Fruit fly (Drosophila melanogaster) whole organism, embryonic: Measurements from ENCODE around the gene CG13457.

Experiments
- Abd-B ChIP-seq: fragments of 200-800 bp; sonication (Bioruptor generic); optimal IDR thresholded peaks from 2 replicates; lab custom pipeline; 2018; ENCODE audit warnings: missing biosample characterization, mild to moderate bottlenecking, missing genetic modification characterization, moderate library complexity
- Atf6 ChIP-seq: fragments of 200-800 bp; sonication (Bioruptor generic); IDR thresholded peaks from 2 replicates; pipeline ENCODE4 v1.3.6; 2022; ENCODE audit warnings: missing biosample characterization, missing genetic modification characterization
- BtbVII ChIP-seq: fragments of 200-800 bp; sonication (Bioruptor generic); optimal IDR thresholded peaks from 3 replicates; lab custom pipeline; 2017; ENCODE audit warnings: missing biosample characterization, mild to moderate bottlenecking, missing genetic modification characterization
- CG10147 ChIP-seq: fragments of 200-800 bp; sonication (Bioruptor generic); optimal IDR thresholded peaks from 2 replicates; lab custom pipeline; 2019; ENCODE audit warnings: missing biosample characterization, mild to moderate bottlenecking, missing genetic modification characterization, moderate library complexity
- CG10431 ChIP-seq: fragments of 200-800 bp; sonication (Bioruptor generic); optimal IDR thresholded peaks from 3 replicates; lab custom pipeline; 2018; ENCODE audit warnings: missing biosample characterization, mild to moderate bottlenecking, missing genetic modification characterization
- CG11085 ChIP-seq: fragments of 200-800 bp; sonication (Bioruptor generic); IDR thresholded peaks from 2 replicates; pipeline ENCODE4 v1.3.6; 2022; ENCODE audit warnings: missing biosample characterization, missing genetic modification characterization
- CG11398 ChIP-seq: fragments of 200-800 bp; sonication (Bioruptor generic); optimal IDR thresholded peaks from 2 replicates; lab custom pipeline; 2016; ENCODE audit warnings: missing biosample characterization, missing genetic modification characterization
- CG11504 ChIP-seq: fragments of 200-800 bp; sonication (Bioruptor generic); optimal IDR thresholded peaks from 3 replicates; lab custom pipeline; 2019; ENCODE audit warnings: missing biosample characterization, mild to moderate bottlenecking, missing genetic modification characterization, moderate library complexity
- CG1529 ChIP-seq: fragments of 200-800 bp; sonication (Bioruptor generic); optimal IDR thresholded peaks from 3 replicates; lab custom pipeline; 2018; ENCODE audit warnings: missing biosample characterization, missing genetic modification characterization
- CG17328 ChIP-seq: fragments of 200-800 bp; sonication (Bioruptor generic); IDR thresholded peaks from 2 replicates; pipeline ENCODE4 v1.3.6; 2022; ENCODE audit warnings: missing biosample characterization, missing genetic modification characterization
- CG17385 ChIP-seq: fragments of 200-800 bp; sonication (Bioruptor generic); optimal IDR thresholded peaks from 3 replicates; lab custom pipeline; 2018; ENCODE audit warnings: missing biosample characterization, mild to moderate bottlenecking, missing genetic modification characterization
- CG18011 ChIP-seq: fragments of 200-800 bp; sonication (Bioruptor generic); optimal IDR thresholded peaks from 2 replicates; lab custom pipeline; 2017; ENCODE audit warnings: missing biosample characterization, missing genetic modification characterization, mild to moderate bottlenecking, moderate library complexity, missing genotype
- CG18262 ChIP-seq: fragments of 200-800 bp; optimal IDR thresholded peaks from 3 replicates; lab custom pipeline; 2019; ENCODE audit warnings: missing biosample characterization, mild to moderate bottlenecking, missing genetic modification characterization, moderate library complexity
- CG18619 ChIP-seq: fragments of 200-800 bp; sonication (Bioruptor generic); optimal IDR thresholded peaks from 3 replicates; lab custom pipeline; 2017; ENCODE audit warnings: missing biosample characterization, mild to moderate bottlenecking, missing genetic modification characterization
- CG2120 ChIP-seq: fragments of 200-800 bp; sonication (Bioruptor generic); optimal IDR thresholded peaks from 3 replicates; lab custom pipeline; 2016; ENCODE audit warnings: missing biosample characterization, missing genetic modification characterization
- CG2678 ChIP-seq: fragments of 200-800 bp; sonication (Bioruptor generic); optimal IDR thresholded peaks from 3 replicates; lab custom pipeline; 2019; ENCODE audit warnings: missing biosample characterization, mild to moderate bottlenecking, missing genetic modification characterization, moderate library complexity
- CG30431 ChIP-seq: fragments of 200-800 bp; sonication (Bioruptor generic); optimal IDR thresholded peaks from 2 replicates; lab custom pipeline; 2017; ENCODE audit warnings: missing biosample characterization, missing genetic modification characterization
- CG33213 ChIP-seq: fragments of 200-800 bp; sonication (Bioruptor generic); optimal IDR thresholded peaks from 3 replicates; lab custom pipeline; 2016; ENCODE audit warnings: missing biosample characterization, missing genetic modification characterization
- CG3407 ChIP-seq: fragments of 200-800 bp; sonication (Bioruptor generic); optimal IDR thresholded peaks from 2 replicates; lab custom pipeline; 2018; ENCODE audit warnings: missing biosample characterization, mild to moderate bottlenecking, missing genetic modification characterization
- CG34422 ChIP-seq: fragments of 200-800 bp; sonication (Bioruptor generic); IDR thresholded peaks from 3 replicates; pipeline ENCODE4 v1.3.6; 2022; ENCODE audit warnings: missing biosample characterization, missing genetic modification characterization
- CG4820 ChIP-seq: fragments of 200-800 bp; sonication (Bioruptor generic); optimal IDR thresholded peaks from 3 replicates; lab custom pipeline; 2016; ENCODE audit warnings: missing biosample characterization, missing genetic modification characterization
- CG9215 ChIP-seq: fragments of 200-800 bp; sonication (Bioruptor generic); IDR thresholded peaks from 2 replicates; pipeline ENCODE4 v1.3.6; 2022; ENCODE audit warnings: missing biosample characterization, missing genetic modification characterization
- D ChIP-seq, 2 experiments: fragments of 200-800 bp in 1 of 2; fragments of >200 bp in 1 of 2; sonication (Bioruptor generic) in 1 of 2; optimal IDR thresholded peaks; 2 replicates in 1 of 2; 3 replicates in 1 of 2; lab custom pipeline; 2017; ENCODE audit warnings: mild to moderate bottlenecking in 1 of 2, missing biosample characterization in 1 of 2, missing genetic modification characterization in 1 of 2, missing genetic modification reagents in 1 of 2
- Dek ChIP-seq: fragments of 200-800 bp; sonication (Bioruptor generic); optimal IDR thresholded peaks from 3 replicates; lab custom pipeline; 2019; ENCODE audit warnings: missing biosample characterization, mild to moderate bottlenecking, missing genetic modification characterization, moderate library complexity
- Dfd ChIP-seq, 2 experiments: fragments of >200 bp; optimal IDR thresholded peaks; 2 replicates each; lab custom pipeline; 2017; ENCODE audit warnings: missing biosample characterization in 2 of 2, missing genetic modification characterization in 2 of 2
- Dp ChIP-seq: fragments of 200-800 bp; sonication (Bioruptor generic); optimal IDR thresholded peaks from 2 replicates; lab custom pipeline; 2018; ENCODE audit warnings: missing biosample characterization, mild to moderate bottlenecking, missing genetic modification characterization, moderate library complexity
- H15 ChIP-seq: fragments of 200-800 bp; sonication (Bioruptor generic); IDR thresholded peaks from 3 replicates; pipeline ENCODE4 v1.3.6; 2022; ENCODE audit warnings: missing biosample characterization, missing genetic modification characterization
- HmgD ChIP-seq: fragments of 200-800 bp; sonication (Bioruptor generic); optimal IDR thresholded peaks from 3 replicates; lab custom pipeline; 2016; ENCODE audit warnings: missing biosample characterization, missing genetic modification characterization
- Lhr ChIP-seq: fragments of 200-800 bp; sonication (Bioruptor generic); optimal IDR thresholded peaks from 3 replicates; lab custom pipeline; 2017; ENCODE audit warnings: mild to moderate bottlenecking, missing biosample characterization, missing genetic modification reagents, missing genetic modification characterization
- Oli ChIP-seq: fragments of 200-800 bp; sonication (Bioruptor generic); optimal IDR thresholded peaks from 2 replicates; lab custom pipeline; 2018; ENCODE audit warnings: missing biosample characterization, mild to moderate bottlenecking, missing genetic modification characterization, moderate library complexity
- Ssrp ChIP-seq: fragments of 200-800 bp; sonication (Bioruptor generic); optimal IDR thresholded peaks from 2 replicates; lab custom pipeline; 2018; ENCODE audit warnings: missing biosample characterization, mild to moderate bottlenecking, missing genetic modification characterization, moderate library complexity
- Tbp ChIP-seq: fragments of >200 bp; optimal IDR thresholded peaks from 2 replicates; lab custom pipeline; 2018; ENCODE audit warnings: missing biosample characterization, missing genetic modification characterization
- amos ChIP-seq: fragments of 200-800 bp; sonication (Bioruptor generic); IDR thresholded peaks from 2 replicates; pipeline ENCODE4 v1.3.6; 2022; ENCODE audit warnings: missing biosample characterization, missing genetic modification characterization; ENCODE audit not compliant: partially characterized antibody
- cwo ChIP-seq: fragments of 200-800 bp; sonication (Bioruptor generic); optimal IDR thresholded peaks from 3 replicates; lab custom pipeline; 2017; ENCODE audit warnings: missing biosample characterization, missing genetic modification characterization, mild to moderate bottlenecking, moderate library complexity, missing genetic modification reagents
- dan ChIP-seq: fragments of 200-800 bp; sonication (Bioruptor generic); IDR thresholded peaks from 2 replicates; pipeline ENCODE4 v1.3.6; 2022; ENCODE audit warnings: missing biosample characterization, missing genetic modification characterization
- danr ChIP-seq: fragments of 200-800 bp; sonication (Bioruptor generic); IDR thresholded peaks from 2 replicates; pipeline ENCODE4 v1.3.6; 2022; ENCODE audit warnings: missing biosample characterization, missing genetic modification characterization
- disco-r ChIP-seq: fragments of 200-800 bp; sonication (Bioruptor generic); optimal IDR thresholded peaks from 2 replicates; lab custom pipeline; 2016; ENCODE audit warnings: missing biosample characterization, missing genetic modification characterization
- dpn ChIP-seq, 2 experiments: fragments of 200-800 bp; sonication (Bioruptor generic); optimal IDR thresholded peaks; 3 replicates each; lab custom pipeline; 2016; ENCODE audit warnings: missing biosample characterization in 2 of 2, missing genetic modification characterization in 2 of 2
- hkb ChIP-seq, 2 experiments: fragments of 200-800 bp in 1 of 2; fragments of >200 bp in 1 of 2; sonication (Bioruptor generic) in 1 of 2; IDR thresholded peaks in 1 of 2; optimal IDR thresholded peaks in 1 of 2; 2 replicates each; pipeline versions ENCODE4 v1.3.6 to Lab custom; 2017 to 2022; ENCODE audit warnings: missing biosample characterization in 1 of 2, missing genetic modification characterization in 1 of 2
- jumu ChIP-seq: fragments of 200-800 bp; sonication (Bioruptor generic); optimal IDR thresholded peaks from 3 replicates; lab custom pipeline; 2016; ENCODE audit warnings: missing biosample characterization, missing genetic modification characterization
- odd ChIP-seq: fragments of 200-800 bp; sonication (Bioruptor generic); optimal IDR thresholded peaks from 2 replicates; lab custom pipeline; 2017; ENCODE audit warnings: missing biosample characterization, mild to moderate bottlenecking, missing genetic modification characterization
- peb ChIP-seq: fragments of 200-800 bp; sonication (Bioruptor generic); IDR thresholded peaks from 2 replicates; pipeline ENCODE4 v1.3.6; 2022; ENCODE audit warnings: missing biosample characterization, missing genetic modification characterization
- pfk ChIP-seq: fragments of 200-800 bp; sonication (Bioruptor generic); optimal IDR thresholded peaks from 2 replicates; lab custom pipeline; 2018; ENCODE audit warnings: missing biosample characterization, mild to moderate bottlenecking, missing genetic modification characterization, moderate library complexity
- ranshi ChIP-seq: fragments of 200-800 bp; sonication (Bioruptor generic); IDR thresholded peaks from 2 replicates; pipeline ENCODE4 v1.3.6; 2022; ENCODE audit warnings: missing biosample characterization, missing genetic modification characterization
- ssp ChIP-seq: fragments of 200-800 bp; sonication (Bioruptor generic); IDR thresholded peaks from 2 replicates; pipeline ENCODE4 v1.3.6; 2022; ENCODE audit warnings: missing biosample characterization, missing genetic modification characterization
- vnd ChIP-seq: fragments of 200-800 bp; sonication (Bioruptor generic); IDR thresholded peaks from 3 replicates; pipeline ENCODE4 v1.3.6; 2022; ENCODE audit warnings: missing biosample characterization, missing genetic modification characterization; ENCODE audit not compliant: partially characterized antibody
- wor ChIP-seq: fragments of 200-800 bp; sonication (Bioruptor generic); IDR thresholded peaks from 2 replicates; pipeline ENCODE4 v1.3.6; 2022; ENCODE audit warnings: missing biosample characterization, missing genetic modification characterization

CG13457 gene

DNA sequence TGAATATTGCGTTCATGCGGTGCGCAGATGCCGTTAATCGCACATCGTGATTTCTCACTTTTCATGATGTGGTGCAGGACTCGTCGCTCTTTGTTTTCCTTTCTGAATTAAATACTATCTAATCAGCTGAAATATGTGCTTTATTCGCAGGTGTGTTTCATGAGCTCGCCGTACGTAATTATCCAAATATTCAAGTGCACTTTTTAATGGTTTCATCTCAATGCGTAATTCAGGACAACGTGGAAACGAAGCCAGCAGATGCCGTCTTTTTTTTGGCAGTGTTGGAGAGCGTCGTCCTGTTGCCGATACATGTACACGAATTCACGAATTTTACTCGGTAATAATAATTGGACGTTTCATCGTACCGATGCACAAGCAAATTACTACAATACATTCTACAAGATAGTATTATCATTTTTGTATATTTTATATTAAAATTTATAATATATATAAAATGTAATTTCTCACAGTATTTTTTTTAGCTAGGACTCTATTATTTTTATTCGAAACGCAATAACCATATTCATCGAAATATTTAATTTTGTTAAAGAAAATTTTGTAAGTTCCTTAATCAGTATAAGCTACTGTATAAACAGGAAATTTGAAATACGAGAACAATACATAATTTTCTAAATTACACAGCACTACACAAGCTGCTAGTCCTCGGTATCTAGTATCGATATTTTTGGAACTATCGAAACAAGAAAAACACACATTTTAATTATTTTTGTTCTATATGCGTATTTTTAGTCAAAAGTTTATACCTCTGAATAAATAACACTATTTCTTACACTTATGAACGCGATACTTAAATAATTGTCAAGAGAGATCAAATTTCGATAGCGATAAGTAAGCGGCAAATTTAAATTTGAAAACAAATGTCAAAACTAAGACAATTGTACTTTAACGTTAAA lies 5.7 kb upstream of the CG13457 start, which contains the start of gene CG12316 (continued):
- TF ChIP-seq pfk (GFP tag; lab: Kevin White, UChicago) (peak; percentile 47), CG4820 (GFP tag; lab: Kevin White, UChicago) (peak; percentile 100), CG1529 (GFP tag; lab: Kevin White, UChicago) (peak; percentile 86), danr (GFP tag; lab: Robert Waterston, UW) (peak; percentile 66; the same call in 1 of the 2 replicates), CG10431 (GFP tag; lab: Kevin White, UChicago) (peak; percentile 79), CG30431 (peak; percentile 85), CG2120 (GFP tag; lab: Kevin White, UChicago) (peak; percentile 92), wor (peak; percentile 71), peb (GFP tag; lab: Robert Waterston, UW) (peak; percentile 71), Dfd (GFP tag; optimal IDR thresholded peaks at IDR 0.05; lab: Kevin White, UChicago) (no peak), CG3407 (GFP tag; lab: Kevin White, UChicago) (peak; percentile 85), hkb (optimal IDR thresholded peaks at IDR 0.05; lab: Kevin White, UChicago) (no peak), hkb (GFP tag; IDR thresholded peaks at IDR 0.05; lab: Robert Waterston, UW) (peak; percentile 93), ranshi (GFP tag; lab: Robert Waterston, UW) (peak; percentile 83), CG11504 (tag; lab: Kevin White, UChicago) (peak; percentile 92), jumu (GFP tag; lab: Kevin White, UChicago) (peak; percentile 94), CG17385 (peak; percentile 86), disco-r (GFP tag; lab: Kevin White, UChicago) (peak; percentile 89), Dek (tag; lab: Kevin White, UChicago) (peak; percentile 77), HmgD (GFP tag; lab: Kevin White, UChicago) (peak; percentile 76), Tbp (GFP tag; lab: Kevin White, UChicago) (no peak), CG18262 (tag; lab: Kevin White, UChicago) (peak; percentile 95), BtbVII (GFP tag; lab: Kevin White, UChicago) (peak; percentile 91), Abd-B (peak; percentile 77), H15 (peak; percentile 77), dpn (GFP tag; optimal IDR thresholded peaks at IDR 0.05; lab: Kevin White, UChicago) (peak; percentile 84 to 89), CG33213 (GFP tag; lab: Kevin White, UChicago) (peak; percentile 92), CG11398 (GFP tag; lab: Kevin White, UChicago) (peak; percentile 91), dan (GFP tag; lab: Robert Waterston, UW) (no peak), cwo (peak; percentile 90), CG17328 (GFP tag; lab: Robert Waterston, UW) (peak; percentile 84), Ssrp (peak; percentile 88), CG34422 (GFP tag; lab: Robert Waterston, UW) (peak; percentile 69), amos (peak; percentile 76), odd (GFP tag; lab: Kevin White, UChicago) (peak; percentile 92), Atf6 (GFP tag; lab: Robert Waterston, UW) (peak; percentile 91), CG9215 (GFP tag; lab: Robert Waterston, UW) (peak; percentile 76), vnd (GFP tag; lab: Robert Waterston, UW) (peak; percentile 72), ssp (GFP tag; lab: Robert Waterston, UW) (peak; percentile 59), Lhr (GFP tag; lab: Kevin White, UChicago) (peak; percentile 69), CG10147 (peak; percentile 89), CG18619 (peak; percentile 92), CG2678 (peak; percentile 94), Oli (tag; lab: Kevin White, UChicago) (peak; percentile 91), CG18011 (peak; percentile 81), Dp (GFP tag; lab: Kevin White, UChicago) (peak; percentile 76), D (optimal IDR thresholded peaks at IDR 0.05; lab: Kevin White, UChicago) (peak; percentile 23), D (GFP tag; optimal IDR thresholded peaks at IDR 0.05; lab: Kevin White, UChicago) (peak; percentile 93), CG11085 (GFP tag; lab: Robert Waterston, UW) (no peak)
